Fruit fly (Drosophila melanogaster) whole organism, embryonic: ENCODE results near the gene CG13064.
A peak's percentile ranks its signal among the peaks of the same experiment; 100 is the strongest.

Source experiments
- Ada2b ChIP-seq: fragments of 200-800 bp; sonication (Bioruptor generic); IDR thresholded peaks from 2 replicates; pipeline ENCODE4 v1.3.6; 2022; ENCODE audit warnings: missing biosample characterization, missing genetic modification characterization
- Bgb ChIP-seq: fragments of 200-800 bp; sonication (Bioruptor generic); IDR thresholded peaks from 2 replicates; pipeline ENCODE4 v1.3.6; 2022; ENCODE audit warnings: missing biosample characterization, missing genetic modification characterization; ENCODE audit not compliant: partially characterized antibody
- CG10979 ChIP-seq: fragments of 200-800 bp; sonication (Bioruptor generic); optimal IDR thresholded peaks from 2 replicates; lab custom pipeline; 2018; ENCODE audit warnings: missing biosample characterization, mild to moderate bottlenecking, missing genetic modification characterization, moderate library complexity
- CG13287 ChIP-seq: fragments of 200-800 bp; sonication (Bioruptor generic); IDR thresholded peaks from 2 replicates; pipeline ENCODE4 v1.3.6; 2022; ENCODE audit warnings: missing biosample characterization, missing genetic modification characterization; ENCODE audit not compliant: partially characterized antibody
- CG13424 ChIP-seq: fragments of 200-800 bp; sonication (Bioruptor generic); optimal IDR thresholded peaks from 2 replicates; lab custom pipeline; 2019; ENCODE audit warnings: missing biosample characterization, mild to moderate bottlenecking, missing genetic modification characterization, moderate library complexity
- CG14965 ChIP-seq: fragments of 200-800 bp; sonication (Bioruptor generic); optimal IDR thresholded peaks from 2 replicates; lab custom pipeline; 2016; ENCODE audit warnings: missing biosample characterization, missing genetic modification characterization, borderline replicate concordance
- CG15011 ChIP-seq: fragments of 200-800 bp; sonication (Bioruptor generic); optimal IDR thresholded peaks from 3 replicates; lab custom pipeline; 2018; ENCODE audit warnings: missing biosample characterization, mild to moderate bottlenecking, missing genetic modification characterization
- CG15479 ChIP-seq: fragments of 200-800 bp; sonication (Bioruptor generic); optimal IDR thresholded peaks from 3 replicates; lab custom pipeline; 2019; ENCODE audit warnings: missing biosample characterization, mild to moderate bottlenecking, missing genetic modification characterization, moderate library complexity
- CG16815 ChIP-seq: fragments of 200-800 bp; sonication (Bioruptor generic); optimal IDR thresholded peaks from 3 replicates; lab custom pipeline; 2017; ENCODE audit warnings: missing biosample characterization, mild to moderate bottlenecking, missing genetic modification characterization
- CG17186 ChIP-seq: fragments of 200-800 bp; sonication (Bioruptor generic); optimal IDR thresholded peaks from 3 replicates; lab custom pipeline; 2017; ENCODE audit warnings: missing biosample characterization, missing genetic modification reagents, missing genetic modification characterization
- CG30431 ChIP-seq: fragments of 200-800 bp; sonication (Bioruptor generic); optimal IDR thresholded peaks from 2 replicates; lab custom pipeline; 2017; ENCODE audit warnings: missing biosample characterization, missing genetic modification characterization
- CG31441 ChIP-seq: fragments of 200-800 bp; sonication (Bioruptor generic); IDR thresholded peaks from 2 replicates; pipeline ENCODE4 v1.3.6; 2022; ENCODE audit warnings: missing biosample characterization, missing genetic modification characterization
- CG3407 ChIP-seq: fragments of 200-800 bp; sonication (Bioruptor generic); optimal IDR thresholded peaks from 2 replicates; lab custom pipeline; 2018; ENCODE audit warnings: missing biosample characterization, mild to moderate bottlenecking, missing genetic modification characterization
- CG34422 ChIP-seq: fragments of 200-800 bp; sonication (Bioruptor generic); IDR thresholded peaks from 3 replicates; pipeline ENCODE4 v1.3.6; 2022; ENCODE audit warnings: missing biosample characterization, missing genetic modification characterization
- CG4617 ChIP-seq: fragments of 200-800 bp; sonication (Bioruptor generic); optimal IDR thresholded peaks from 3 replicates; lab custom pipeline; 2016; ENCODE audit warnings: missing biosample characterization, missing genetic modification characterization, borderline replicate concordance
- CG7357 ChIP-seq: fragments of 200-800 bp; sonication (Bioruptor generic); IDR thresholded peaks from 3 replicates; pipeline ENCODE4 v1.3.6; 2022; ENCODE audit warnings: missing biosample characterization, missing genetic modification characterization
- CG7987 ChIP-seq: fragments of 200-800 bp; sonication (Bioruptor generic); optimal IDR thresholded peaks from 2 replicates; lab custom pipeline; 2018; ENCODE audit warnings: missing biosample characterization, mild to moderate bottlenecking, missing genetic modification characterization, moderate library complexity
- CG8388 ChIP-seq: fragments of 200-800 bp; sonication (Bioruptor generic); optimal IDR thresholded peaks from 2 replicates; lab custom pipeline; 2019; ENCODE audit warnings: missing biosample characterization, mild to moderate bottlenecking, missing genetic modification characterization, moderate library complexity
- CHES-1-like ChIP-seq: fragments of 200-800 bp; sonication (Bioruptor generic); optimal IDR thresholded peaks from 2 replicates; lab custom pipeline; 2016; ENCODE audit warnings: missing biosample characterization, missing genetic modification characterization
- D ChIP-seq, 2 experiments: fragments of 200-800 bp in 1 of 2; fragments of >200 bp in 1 of 2; sonication (Bioruptor generic) in 1 of 2; optimal IDR thresholded peaks; 2 replicates in 1 of 2; 3 replicates in 1 of 2; lab custom pipeline; 2017; ENCODE audit warnings: mild to moderate bottlenecking in 1 of 2, missing biosample characterization in 1 of 2, missing genetic modification characterization in 1 of 2, missing genetic modification reagents in 1 of 2
- Elba2 ChIP-seq: fragments of 200-800 bp; sonication (Bioruptor generic); optimal IDR thresholded peaks from 3 replicates; lab custom pipeline; 2016; ENCODE audit warnings: missing biosample characterization, missing genetic modification characterization
- Ets97D ChIP-seq: fragments of 200-800 bp; sonication (Bioruptor generic); optimal IDR thresholded peaks from 3 replicates; lab custom pipeline; 2016; ENCODE audit warnings: missing biosample characterization, missing genetic modification characterization
- Hsf ChIP-seq: fragments of 200-800 bp; sonication (Bioruptor generic); optimal IDR thresholded peaks from 3 replicates; lab custom pipeline; 2016; ENCODE audit warnings: missing biosample characterization, missing genetic modification characterization
- Lhr ChIP-seq: fragments of 200-800 bp; sonication (Bioruptor generic); optimal IDR thresholded peaks from 3 replicates; lab custom pipeline; 2017; ENCODE audit warnings: mild to moderate bottlenecking, missing biosample characterization, missing genetic modification reagents, missing genetic modification characterization
- Med ChIP-seq: fragments of 200-800 bp; sonication (Bioruptor generic); peaks from one replicate; lab custom pipeline; 2016; ENCODE audit warnings: missing biosample characterization, missing genetic modification characterization, mild to moderate bottlenecking, inconsistent platforms, moderate library complexity
- NC2α ChIP-seq: fragments of 200-800 bp; sonication (Bioruptor generic); optimal IDR thresholded peaks from 2 replicates; lab custom pipeline; 2016; ENCODE audit warnings: missing biosample characterization, missing genetic modification characterization
- dm ChIP-seq: fragments of 200-800 bp; sonication (Bioruptor generic); optimal IDR thresholded peaks from 3 replicates; lab custom pipeline; 2016; ENCODE audit warnings: missing biosample characterization, missing genetic modification characterization
- dmrt11E ChIP-seq: fragments of 200-800 bp; sonication (Bioruptor generic); optimal IDR thresholded peaks from 3 replicates; lab custom pipeline; 2018; ENCODE audit warnings: missing biosample characterization, mild to moderate bottlenecking, missing genetic modification characterization, moderate library complexity
- ems ChIP-seq: fragments of 200-800 bp; sonication (Bioruptor generic); optimal IDR thresholded peaks from 3 replicates; lab custom pipeline; 2016; ENCODE audit warnings: missing biosample characterization, missing genetic modification characterization
- en ChIP-seq: fragments of 200-800 bp; sonication (Bioruptor generic); optimal IDR thresholded peaks from 2 replicates; lab custom pipeline; 2016; ENCODE audit warnings: missing biosample characterization, missing genetic modification characterization
- esg ChIP-seq: fragments of 200-800 bp; sonication (Bioruptor generic); conservative IDR thresholded peaks from 2 replicates; pipeline ENCODE4 v1.3.6; 2022; ENCODE audit warnings: missing biosample characterization, missing genetic modification characterization
- ftz-f1 ChIP-seq: fragments of 200-800 bp; sonication (Bioruptor generic); optimal IDR thresholded peaks from 2 replicates; lab custom pipeline; 2016; ENCODE audit warnings: missing biosample characterization, missing genetic modification characterization
- gfzf ChIP-seq: fragments of 200-800 bp; sonication (Bioruptor generic); optimal IDR thresholded peaks from 2 replicates; lab custom pipeline; 2016; ENCODE audit warnings: missing biosample characterization, mild to moderate bottlenecking, missing genetic modification characterization, moderate library complexity
- ken ChIP-seq: fragments of 200-800 bp; sonication (Bioruptor generic); IDR thresholded peaks from 3 replicates; pipeline ENCODE4 v1.3.6; 2022; ENCODE audit warnings: missing biosample characterization, missing genetic modification characterization
- knrl ChIP-seq: fragments of 200-800 bp; sonication (Bioruptor generic); IDR thresholded peaks from 3 replicates; pipeline ENCODE4 v1.3.6; 2022; ENCODE audit warnings: missing biosample characterization, missing genetic modification characterization; ENCODE audit not compliant: partially characterized antibody
- nerfin-1 ChIP-seq: fragments of 200-800 bp; sonication (Bioruptor generic); optimal IDR thresholded peaks from 3 replicates; lab custom pipeline; 2019; ENCODE audit warnings: missing biosample characterization, mild to moderate bottlenecking, missing genetic modification characterization, moderate library complexity
- nom ChIP-seq: fragments of 200-800 bp; sonication (Bioruptor generic); optimal IDR thresholded peaks from 2 replicates; lab custom pipeline; 2017; ENCODE audit warnings: missing biosample characterization, missing genetic modification characterization, mild to moderate bottlenecking, moderate library complexity, missing genetic modification reagents
- pita ChIP-seq: fragments of 200-800 bp; sonication (Bioruptor generic); optimal IDR thresholded peaks from 2 replicates; lab custom pipeline; 2017; ENCODE audit warnings: missing biosample characterization, mild to moderate bottlenecking, missing genetic modification characterization
- pzg ChIP-seq: fragments of 200-800 bp; sonication (Bioruptor generic); optimal IDR thresholded peaks from 3 replicates; lab custom pipeline; 2018; ENCODE audit warnings: missing biosample characterization, mild to moderate bottlenecking, missing genetic modification characterization, moderate library complexity
- row ChIP-seq: fragments of 200-800 bp; sonication (Bioruptor generic); IDR thresholded peaks from 3 replicates; pipeline ENCODE4 v1.3.6; 2022; ENCODE audit warnings: missing biosample characterization, missing genetic modification characterization
- usp ChIP-seq: fragments of >200 bp; optimal IDR thresholded peaks from 2 replicates; lab custom pipeline; 2017; ENCODE audit warnings: missing biosample characterization, missing genetic modification characterization

The CG13064 gene

dm6 chr3L:16231857-16232256, 48.3 kb upstream of the CG13064 start, which contains the start of the genes PDCD-5 and MED10 (continued):
- TF ChIP-seq CG15011 (GFP tag; lab: Kevin White, UChicago) (no peak), Med (GFP tag; lab: Kevin White, UChicago) (peak; percentile 89), ken (no peak), Ada2b (no peak), CG13424 (peak; percentile 12), CG7987 (GFP tag; lab: Kevin White, UChicago) (peak; percentile 55), Bgb (GFP tag; lab: Robert Waterston, UW) (peak; percentile 28; the same call in 1 of the 2 replicates), CG10979 (tag; lab: Kevin White, UChicago) (peak; percentile 3), ftz-f1 (peak; percentile 47), CG8388 (GFP tag; lab: Kevin White, UChicago) (no peak), CG30431 (GFP tag; lab: Kevin White, UChicago) (no peak), esg (GFP tag; lab: Robert Waterston, UW) (no peak), CG13287 (GFP tag; lab: Robert Waterston, UW) (peak; percentile 36; the same call in 1 of the 2 replicates), CG3407 (GFP tag; lab: Kevin White, UChicago) (no peak), knrl (GFP tag; lab: Robert Waterston, UW) (peak; percentile 30; the same call in 1 of the 3 replicates), dmrt11E (tag; lab: Kevin White, UChicago) (peak; percentile 24), en (GFP tag; lab: Kevin White, UChicago) (no peak), nerfin-1 (peak; percentile 64), CG34422 (peak; percentile 75; the same call in 1 of the 3 replicates), Ets97D (GFP tag; lab: Kevin White, UChicago) (peak; percentile 82), CG14965 (no peak), CG15479 (GFP tag; lab: Kevin White, UChicago) (no peak), Hsf (GFP tag; lab: Kevin White, UChicago) (peak; percentile 24), NC2α (GFP tag; lab: Kevin White, UChicago) (no peak), usp (GFP tag; lab: Kevin White, UChicago) (no peak), CHES-1-like (GFP tag; lab: Kevin White, UChicago) (peak; percentile 31), CG7357 (GFP tag; lab: Robert Waterston, UW) (no peak), pita (no peak), Lhr (GFP tag; lab: Kevin White, UChicago) (peak; percentile 18), ems (no peak), D (optimal IDR thresholded peaks at IDR 0.05; lab: Kevin White, UChicago) (no peak), D (GFP tag; optimal IDR thresholded peaks at IDR 0.05; lab: Kevin White, UChicago) (no peak), pzg (peak; percentile 93), row (GFP tag; lab: Robert Waterston, UW) (peak; percentile 28; the same call in 1 of the 3 replicates), nom (GFP tag; lab: Kevin White, UChicago) (peak; percentile 51), Elba2 (GFP tag; lab: Kevin White, UChicago) (peak; percentile 44), CG4617 (GFP tag; lab: Kevin White, UChicago) (peak; percentile 100), CG16815 (GFP tag; lab: Kevin White, UChicago) (no peak), CG31441 (GFP tag; lab: Robert Waterston, UW) (no peak), CG17186 (peak; percentile 62), gfzf (GFP tag; lab: Kevin White, UChicago) (peak; percentile 96), dm (GFP tag; lab: Kevin White, UChicago) (peak; percentile 70)
